Worm (Caenorhabditis elegans): ENCODE data around the gene spig-8.

DNA sequence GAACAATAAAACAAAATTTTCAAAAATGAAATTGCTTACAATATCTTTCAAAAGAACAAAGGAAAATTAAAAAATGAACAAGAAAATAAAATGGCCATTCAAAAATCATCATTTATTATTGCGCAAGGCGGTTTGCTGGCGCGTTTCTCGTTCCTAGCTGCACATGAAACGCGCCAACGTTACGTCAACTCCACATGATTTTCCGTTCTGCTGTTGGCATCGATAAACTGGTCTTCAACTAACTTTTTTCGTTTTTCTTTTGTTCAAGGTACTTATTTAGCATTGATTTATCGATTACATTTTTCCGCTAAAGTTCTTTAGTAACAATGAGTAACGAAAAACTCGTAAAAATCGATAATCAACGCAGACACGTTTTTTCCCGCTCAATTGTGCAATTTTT lies 5.7 kb downstream of the spig-8 start, which contains the start of the genes Y57E12AL.6 and Y57E12AL.1:
- no peak for TF ChIP-seq him-1 (tag; optimal IDR thresholded peaks at IDR 0.05)
- no peak for TF ChIP-seq dao-5 (tag; optimal IDR thresholded peaks at IDR 0.05)

Data from whole organism, L4/young adult.